Fruit fly (Drosophila melanogaster) whole organism, adult: ENCODE measurements around the gene CG13064.

Experiments
- CG11617 ChIP-seq: fragments of 200-800 bp; sonication (Bioruptor generic); optimal IDR thresholded peaks from 2 replicates; lab custom pipeline; 2017; ENCODE audit warnings: mild to moderate bottlenecking, missing biosample characterization, missing genetic modification reagents, missing genetic modification characterization
- CG12768 ChIP-seq: fragments of 200-800 bp; sonication (Bioruptor generic); optimal IDR thresholded peaks from 2 replicates; lab custom pipeline; 2017; ENCODE audit warnings: missing biosample characterization, missing genetic modification characterization, mild to moderate bottlenecking, moderate library complexity, missing genetic modification reagents
- CG14711 ChIP-seq: fragments of 200-800 bp; sonication (Bioruptor generic); optimal IDR thresholded peaks from 2 replicates; lab custom pipeline; 2018; ENCODE audit warnings: missing biosample characterization, mild to moderate bottlenecking, missing genetic modification characterization, moderate library complexity
- CG1620 ChIP-seq: fragments of 200-800 bp; sonication (Bioruptor generic); optimal IDR thresholded peaks from 2 replicates; lab custom pipeline; 2016; ENCODE audit warnings: missing biosample characterization, missing genetic modification characterization
- CG33017 ChIP-seq: fragments of 200-800 bp; sonication (Bioruptor generic); optimal IDR thresholded peaks from 2 replicates; lab custom pipeline; 2018; ENCODE audit warnings: missing biosample characterization, mild to moderate bottlenecking, missing genetic modification characterization, moderate library complexity
- CG5204 ChIP-seq: fragments of 200-800 bp; sonication (Bioruptor generic); optimal IDR thresholded peaks from 2 replicates; lab custom pipeline; 2016; ENCODE audit warnings: missing biosample characterization, missing genetic modification characterization
- CG7045 ChIP-seq: fragments of 200-800 bp; sonication (Bioruptor generic); optimal IDR thresholded peaks from 2 replicates; lab custom pipeline; 2017; ENCODE audit warnings: missing biosample characterization, mild to moderate bottlenecking, missing genetic modification characterization
- CG7101 ChIP-seq: fragments of 200-800 bp; sonication (Bioruptor generic); optimal IDR thresholded peaks from 2 replicates; lab custom pipeline; 2018; ENCODE audit warnings: missing biosample characterization, mild to moderate bottlenecking, missing genetic modification characterization, moderate library complexity
- Clk ChIP-seq: fragments of 200-800 bp; sonication (Bioruptor generic); optimal IDR thresholded peaks from 2 replicates; lab custom pipeline; 2017; ENCODE audit warnings: missing biosample characterization, missing genetic modification characterization
- Crg-1 ChIP-seq: fragments of 200-800 bp; sonication (Bioruptor generic); optimal IDR thresholded peaks from 2 replicates; lab custom pipeline; 2016; ENCODE audit warnings: missing biosample characterization, missing genetic modification characterization
- Hr96 ChIP-seq: fragments of 200-800 bp; sonication (Bioruptor generic); optimal IDR thresholded peaks from 2 replicates; lab custom pipeline; 2016; ENCODE audit warnings: missing biosample characterization, missing genetic modification characterization
- Mnt ChIP-seq: fragments of 200-800 bp; sonication (Bioruptor generic); optimal IDR thresholded peaks from 2 replicates; lab custom pipeline; 2016; ENCODE audit warnings: missing biosample characterization, mild to moderate bottlenecking, missing genetic modification characterization
- bab1 ChIP-seq: fragments of 200-800 bp; sonication (Bioruptor generic); optimal IDR thresholded peaks from 3 replicates; lab custom pipeline; 2019; ENCODE audit warnings: missing biosample characterization, mild to moderate bottlenecking, missing genetic modification characterization, moderate library complexity
- cic ChIP-seq: fragments of 200-800 bp; sonication (Bioruptor generic); optimal IDR thresholded peaks from 2 replicates; lab custom pipeline; 2017; ENCODE audit warnings: missing biosample characterization, mild to moderate bottlenecking, missing genetic modification characterization, moderate library complexity
- cnc ChIP-seq, 2 experiments: fragments of >200 bp; optimal IDR thresholded peaks; 2 replicates each; lab custom pipeline; 2017
- kay ChIP-seq: fragments of 200-800 bp; sonication (Bioruptor generic); peaks from one replicate; lab custom pipeline; 2016; ENCODE audit warnings: missing biosample characterization, missing genetic modification characterization, borderline replicate concordance
- ovo ChIP-seq: fragments of 200-800 bp; sonication (Bioruptor generic); optimal IDR thresholded peaks from 2 replicates; lab custom pipeline; 2016; ENCODE audit warnings: missing biosample characterization, missing genetic modification characterization
- pad ChIP-seq: fragments of 200-800 bp; sonication (Bioruptor generic); optimal IDR thresholded peaks from 3 replicates; lab custom pipeline; 2017; ENCODE audit warnings: missing biosample characterization, missing genetic modification characterization, mild to moderate bottlenecking, moderate library complexity, missing genetic modification reagents
- tj ChIP-seq: fragments of 200-800 bp; sonication (Bioruptor generic); optimal IDR thresholded peaks from 3 replicates; lab custom pipeline; 2017; ENCODE audit warnings: missing biosample characterization, mild to moderate bottlenecking, missing genetic modification characterization, moderate library complexity
- toe ChIP-seq: fragments of 200-800 bp; sonication (Bioruptor generic); optimal IDR thresholded peaks from 2 replicates; lab custom pipeline; 2016; ENCODE audit warnings: missing biosample characterization, missing genetic modification characterization

CG13064 gene

DNA sequence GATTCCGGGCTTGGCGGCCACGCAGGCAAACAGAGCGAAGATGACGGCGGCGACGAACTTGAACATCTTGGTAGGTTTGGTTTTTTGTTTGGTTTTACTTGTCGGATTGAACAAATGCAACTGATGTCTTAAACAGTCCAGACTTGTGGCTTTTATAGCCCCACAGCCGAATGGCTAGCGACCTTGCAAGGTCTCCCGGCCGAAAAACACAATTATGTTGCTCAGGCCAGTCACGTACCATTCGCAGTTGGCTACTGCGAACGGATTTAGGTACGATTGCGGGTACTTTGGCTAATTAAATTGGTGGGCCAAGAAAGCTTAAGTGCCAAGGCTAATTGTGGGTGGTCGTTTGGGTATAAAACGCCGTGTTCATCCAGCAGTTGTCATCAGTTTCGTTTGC is 15.2 kb upstream of the CG13064 start, which contains the start of the genes CG13051 and CG13069:
TSS of gene CG13051 (minus strand) at position 101 of the 400 bp plus-strand sequence.
TSS of gene CG13069 (plus strand) at position 386 of the 400 bp plus-strand sequence.
- TF ChIP-seq cic (GFP tag; lab: Kevin White, UChicago) (no peak), CG12768 (GFP tag; lab: Kevin White, UChicago) (no peak), Crg-1 (GFP tag; lab: Kevin White, UChicago) (no peak), pad (GFP tag; lab: Kevin White, UChicago) (no peak), Mnt (no peak), CG1620 (no peak), kay (no peak), bab1 (GFP tag; lab: Kevin White, UChicago) (no peak), CG33017 (tag; lab: Kevin White, UChicago) (no peak), ovo (no peak), CG7101 (tag; lab: Kevin White, UChicago) (no peak), cnc (optimal IDR thresholded peaks at IDR 0.05; lab: Kevin White, UChicago) (no peak), CG11617 (GFP tag; lab: Kevin White, UChicago) (no peak), CG5204 (no peak), Clk (GFP tag; lab: Kevin White, UChicago) (no peak), CG7045 (GFP tag; lab: Kevin White, UChicago) (no peak)

- no peak for TF ChIP-seq kay
These were observed 12.0 kb upstream of the CG13064 start, which contains the start of gene CG4950 for dm6 chr3L:16268106-16268733. CG4950 (minus strand) TSS chr3L:16268156.

- no peak for TF ChIP-seq CG7045 (GFP tag; lab: Kevin White, UChicago)
- TF ChIP-seq CG11617 (GFP tag; lab: Kevin White, UChicago), result no peak
- no peak for TF ChIP-seq cnc (optimal IDR thresholded peaks at IDR 0.05; lab: Kevin White, UChicago)
- no peak for TF ChIP-seq CG5204
- TF ChIP-seq Mnt, result no peak
- no peak for TF ChIP-seq toe
- no peak for TF ChIP-seq CG1620
- no peak for TF ChIP-seq Hr96 (GFP tag; lab: Kevin White, UChicago)
- TF ChIP-seq CG7101 (tag; lab: Kevin White, UChicago), result no peak
- no peak for TF ChIP-seq cic (GFP tag; lab: Kevin White, UChicago)
- TF ChIP-seq CG14711 (tag; lab: Kevin White, UChicago), result no peak
- no peak for TF ChIP-seq CG33017 (tag; lab: Kevin White, UChicago)
- TF ChIP-seq kay, result no peak
- TF ChIP-seq Clk (GFP tag; lab: Kevin White, UChicago), result no peak
- no peak for TF ChIP-seq tj (GFP tag; lab: Kevin White, UChicago)
These were observed 11.1 kb upstream of the CG13064 start, which contains the start of gene CG13068 for dm6 chr3L:16269092-16269491. CG13068 (plus strand) TSS chr3L:16269392.

dm6 chr3L:16270802-16271332 is 9.3 kb upstream of the CG13064 start, which contains the start of the genes CG34248 and CG13067:
CG34248 (minus strand) TSS chr3L:16270902.
CG13067 (plus strand) TSS chr3L:16271282.
- TF ChIP-seq Hr96 (GFP tag; lab: Kevin White, UChicago) (no peak), ovo (no peak), Mnt (no peak), bab1 (GFP tag; lab: Kevin White, UChicago) (no peak), CG14711 (tag; lab: Kevin White, UChicago) (no peak), cnc (optimal IDR thresholded peaks at IDR 0.05; lab: Kevin White, UChicago) (no peak), CG12768 (GFP tag; lab: Kevin White, UChicago) (no peak), Clk (GFP tag; lab: Kevin White, UChicago) (no peak), pad (GFP tag; lab: Kevin White, UChicago) (no peak)

DNA sequence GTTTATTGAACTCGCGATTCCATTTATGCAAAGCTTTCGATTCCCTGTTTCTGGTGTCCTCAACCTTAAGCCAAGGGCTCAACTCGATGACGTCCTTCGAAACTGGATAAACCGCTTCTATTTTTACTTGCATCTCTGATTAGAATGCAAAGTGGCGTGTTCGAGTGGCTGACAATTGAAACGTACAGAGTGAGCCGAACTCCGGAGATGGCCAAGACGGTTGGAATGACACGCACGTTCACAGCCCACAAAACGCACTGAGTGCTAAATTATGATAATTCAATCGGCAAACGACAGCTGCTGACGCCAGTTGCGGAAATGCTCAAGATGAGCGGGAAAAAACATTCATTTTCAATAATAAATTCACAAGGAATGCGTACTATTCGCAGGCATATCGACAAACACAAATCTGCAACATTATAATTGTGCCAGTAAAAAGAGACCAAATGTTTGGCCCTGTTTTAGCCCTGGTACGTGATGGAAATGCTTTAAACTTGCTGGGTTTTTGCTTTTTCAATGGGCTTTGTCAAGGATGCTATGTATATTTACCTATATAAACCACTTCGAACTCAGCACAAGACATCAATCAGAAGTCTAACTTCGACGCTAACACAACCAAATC is 7.8 kb upstream of the CG13064 start, which contains the start of gene CG13066:
TSS of gene CG13066 (plus strand) at position 572 of the 622 bp plus-strand sequence.
- TF ChIP-seq CG1620 (no peak), Crg-1 (GFP tag; lab: Kevin White, UChicago) (no peak), CG33017 (tag; lab: Kevin White, UChicago) (no peak)

DNA sequence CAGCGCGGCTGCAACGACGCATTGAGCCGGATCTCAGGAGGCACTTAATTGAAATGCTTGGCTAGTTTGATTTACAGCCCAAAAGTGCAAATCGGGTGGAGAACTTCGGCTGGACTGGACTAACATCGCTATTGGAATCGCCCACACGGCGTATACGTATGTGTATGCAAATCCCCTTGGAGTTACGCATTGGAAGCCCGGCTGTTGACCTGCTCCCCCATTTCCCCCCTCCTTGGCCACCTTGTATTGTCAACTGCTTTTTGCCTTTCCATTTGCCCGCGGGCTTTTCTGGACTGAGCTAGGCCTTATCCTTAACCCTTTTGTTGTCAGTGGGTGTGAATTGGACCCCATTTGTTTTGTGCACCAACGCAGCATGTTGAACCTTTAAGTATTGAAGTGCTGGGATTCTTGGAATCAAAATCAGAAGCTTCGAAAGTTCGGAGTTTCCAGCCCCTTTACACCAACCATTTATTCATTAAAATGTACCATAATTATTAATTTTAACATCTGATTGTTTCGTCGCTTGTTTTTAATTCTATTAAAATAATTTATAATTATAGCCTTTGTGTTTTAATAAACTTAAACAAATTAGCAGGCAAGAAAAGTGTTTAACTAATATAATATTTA is 4.7 kb upstream of the CG13064 start:
- TF ChIP-seq cic (GFP tag; lab: Kevin White, UChicago) (no peak), CG5204 (no peak), pad (GFP tag; lab: Kevin White, UChicago) (no peak), Crg-1 (GFP tag; lab: Kevin White, UChicago) (no peak), CG7045 (GFP tag; lab: Kevin White, UChicago) (no peak), CG11617 (GFP tag; lab: Kevin White, UChicago) (no peak), CG12768 (GFP tag; lab: Kevin White, UChicago) (no peak), Hr96 (GFP tag; lab: Kevin White, UChicago) (no peak), CG33017 (tag; lab: Kevin White, UChicago) (no peak), toe (no peak), CG1620 (no peak), kay (no peak), ovo (no peak), bab1 (GFP tag; lab: Kevin White, UChicago) (no peak), Mnt (no peak), cnc (optimal IDR thresholded peaks at IDR 0.05; lab: Kevin White, UChicago) (no peak), tj (GFP tag; lab: Kevin White, UChicago) (no peak)
